Fruit fly (Drosophila melanogaster) whole organism, adult: ENCODE results near the gene Hel89B.

Experiments
- CG11617 ChIP-seq: fragments of 200-800 bp; sonication (Bioruptor generic); optimal IDR thresholded peaks from 2 replicates; lab custom pipeline; 2017; ENCODE audit warnings: mild to moderate bottlenecking, missing biosample characterization, missing genetic modification reagents, missing genetic modification characterization
- cnc ChIP-seq, 2 experiments: fragments of >200 bp; optimal IDR thresholded peaks; 2 replicates each; lab custom pipeline; 2017
- kay ChIP-seq: fragments of 200-800 bp; sonication (Bioruptor generic); peaks from one replicate; lab custom pipeline; 2016; ENCODE audit warnings: missing biosample characterization, missing genetic modification characterization, borderline replicate concordance
- pad ChIP-seq: fragments of 200-800 bp; sonication (Bioruptor generic); optimal IDR thresholded peaks from 3 replicates; lab custom pipeline; 2017; ENCODE audit warnings: missing biosample characterization, missing genetic modification characterization, mild to moderate bottlenecking, moderate library complexity, missing genetic modification reagents
- toe ChIP-seq: fragments of 200-800 bp; sonication (Bioruptor generic); optimal IDR thresholded peaks from 2 replicates; lab custom pipeline; 2016; ENCODE audit warnings: missing biosample characterization, missing genetic modification characterization

- TF ChIP-seq cnc (optimal IDR thresholded peaks at IDR 0.05; lab: Kevin White, UChicago) (no peak), pad (no peak), toe (no peak), CG11617 (GFP tag; lab: Kevin White, UChicago) (no peak), kay (GFP tag; lab: Kevin White, UChicago) (no peak)
Observed at dm6 chr3R:15989217-15989921, 16.3 kb downstream of the Hel89B start.
